Worm (Caenorhabditis elegans) whole organism, late embryonic: ENCODE results near the gene F59E12.1.

Experiments
- C38D4.7 ChIP-seq: fragments of 200-800 bp; sonication (Bioruptor generic); optimal IDR thresholded peaks from 2 replicates; lab custom pipeline; 2018; ENCODE audit warnings: mild to moderate bottlenecking, missing genetic modification characterization, moderate library complexity, missing compliant biosample characterization
- F13H6.1 ChIP-seq: sonication (generic microtip); optimal IDR thresholded peaks from 2 replicates; lab custom pipeline; 2016; ENCODE audit warnings: missing genetic modification characterization, missing compliant biosample characterization
- K02D7.2 ChIP-seq: sonication (generic microtip); optimal IDR thresholded peaks from 2 replicates; lab custom pipeline; 2017; ENCODE audit warnings: mild to moderate bottlenecking, missing genetic modification characterization, missing compliant biosample characterization
- K09A11.1 ChIP-seq: sonication (generic microtip); optimal IDR thresholded peaks from 2 replicates; lab custom pipeline; 2017; ENCODE audit warnings: antibody characterized with exemption, mild to moderate bottlenecking, missing genetic modification characterization, missing compliant biosample characterization; ENCODE audit not compliant: insufficient read depth
- T23F11.4 ChIP-seq: fragments of 200-800 bp; sonication (Bioruptor generic); optimal IDR thresholded peaks from 2 replicates; lab custom pipeline; 2018; ENCODE audit warnings: mild to moderate bottlenecking, missing genetic modification characterization, missing compliant biosample characterization
- Y22D7AL.16 ChIP-seq: sonication (generic microtip); optimal IDR thresholded peaks from 2 replicates; lab custom pipeline; 2016; ENCODE audit warnings: missing genetic modification characterization, missing compliant biosample characterization
- ahr-1 ChIP-seq: sonication (generic microtip); optimal IDR thresholded peaks from 2 replicates; lab custom pipeline; 2016; ENCODE audit warnings: missing genetic modification characterization, missing compliant biosample characterization
- ama-1 ChIP-seq: fragments of 150-350 bp; optimal IDR thresholded peaks from 2 replicates; lab custom pipeline; 2014
- ceh-14 ChIP-seq: sonication (generic microtip); optimal IDR thresholded peaks from 2 replicates; lab custom pipeline; 2016; ENCODE audit warnings: missing genotype, missing genetic modification characterization, missing compliant biosample characterization
- ceh-2 ChIP-seq: sonication (generic microtip); optimal IDR thresholded peaks from 2 replicates; lab custom pipeline; 2016; ENCODE audit warnings: missing genotype, missing genetic modification characterization, missing compliant biosample characterization
- ceh-22 ChIP-seq: sonication (generic microtip); optimal IDR thresholded peaks from 2 replicates; lab custom pipeline; 2017; ENCODE audit warnings: missing biosample characterization, missing genetic modification characterization
- ceh-24 ChIP-seq: sonication (generic microtip); optimal IDR thresholded peaks from 2 replicates; lab custom pipeline; 2016; ENCODE audit warnings: mild to moderate bottlenecking, missing genetic modification characterization, missing compliant biosample characterization
- ceh-30 ChIP-seq: fragments of 150-350 bp; optimal IDR thresholded peaks from 2 replicates; lab custom pipeline; 2014; ENCODE audit warnings: missing biosample characterization, missing genetic modification characterization
- ceh-45 ChIP-seq: fragments of 200-800 bp; sonication (Bioruptor generic); IDR thresholded peaks from 2 replicates; pipeline ENCODE4 v1.3.6; 2022; ENCODE audit warnings: missing genetic modification reagents, missing genetic modification characterization, missing compliant biosample characterization
- ceh-48 ChIP-seq: sonication (generic microtip); optimal IDR thresholded peaks from 2 replicates; lab custom pipeline; 2016; ENCODE audit warnings: missing genetic modification characterization, inconsistent platforms, missing compliant biosample characterization
- ceh-9 ChIP-seq: sonication (generic microtip); optimal IDR thresholded peaks from 2 replicates; lab custom pipeline; 2016; ENCODE audit warnings: mild to moderate bottlenecking, missing genetic modification characterization, inconsistent platforms, missing compliant biosample characterization
- che-1 ChIP-seq: sonication (generic microtip); optimal IDR thresholded peaks from 2 replicates; lab custom pipeline; 2016; ENCODE audit warnings: mild to moderate bottlenecking, missing genetic modification characterization, missing compliant biosample characterization
- dmd-4 ChIP-seq: sonication (generic microtip); optimal IDR thresholded peaks from 2 replicates; lab custom pipeline; 2016; ENCODE audit warnings: borderline replicate concordance, missing genetic modification characterization, missing compliant biosample characterization
- dve-1 ChIP-seq: sonication (generic microtip); optimal IDR thresholded peaks from 2 replicates; lab custom pipeline; 2017; ENCODE audit warnings: antibody characterized with exemption, mild to moderate bottlenecking, missing genetic modification characterization, missing compliant biosample characterization
- elt-2 ChIP-seq: sonication (generic microtip); optimal IDR thresholded peaks from 2 replicates; lab custom pipeline; 2016; ENCODE audit warnings: missing genetic modification reagents, missing genetic modification characterization, missing compliant biosample characterization
- elt-4 ChIP-seq: sonication (generic microtip); optimal IDR thresholded peaks from 2 replicates; lab custom pipeline; 2016; ENCODE audit warnings: missing genetic modification characterization, missing compliant biosample characterization
- eyg-1 ChIP-seq: sonication (generic microtip); optimal IDR thresholded peaks from 2 replicates; lab custom pipeline; 2016; ENCODE audit warnings: missing genotype, missing genetic modification characterization, missing compliant biosample characterization
- fax-1 ChIP-seq: sonication (generic microtip); optimal IDR thresholded peaks from 2 replicates; lab custom pipeline; 2016; ENCODE audit warnings: missing genotype, missing genetic modification characterization, missing compliant biosample characterization
- fkh-10 ChIP-seq: fragments of 150-350 bp; optimal IDR thresholded peaks from 2 replicates; lab custom pipeline; 2014; ENCODE audit warnings: missing biosample characterization, missing genetic modification reagents, missing genetic modification characterization
- fkh-6 ChIP-seq: sonication (generic microtip); optimal IDR thresholded peaks from 2 replicates; lab custom pipeline; 2016; ENCODE audit warnings: missing genetic modification characterization, missing compliant biosample characterization
- hlh-15 ChIP-seq: sonication (generic microtip); optimal IDR thresholded peaks from 2 replicates; lab custom pipeline; 2016; ENCODE audit warnings: missing genetic modification characterization, missing compliant biosample characterization
- hlh-30 ChIP-seq: sonication (generic microtip); optimal IDR thresholded peaks from 2 replicates; lab custom pipeline; 2017; ENCODE audit warnings: antibody characterized with exemption, missing genetic modification characterization, missing compliant biosample characterization; ENCODE audit not compliant: insufficient read depth
- hlh-6 ChIP-seq: sonication (generic microtip); optimal IDR thresholded peaks from 2 replicates; lab custom pipeline; 2016; ENCODE audit warnings: missing genotype, missing genetic modification characterization, missing compliant biosample characterization
- lim-6 ChIP-seq: sonication (generic microtip); optimal IDR thresholded peaks from 2 replicates; lab custom pipeline; 2016; ENCODE audit warnings: missing genetic modification characterization, missing compliant biosample characterization
- lin-11 ChIP-seq: fragments of 200-800 bp; sonication (Bioruptor generic); optimal IDR thresholded peaks from 2 replicates; lab custom pipeline; 2018; ENCODE audit warnings: mild to moderate bottlenecking, missing genetic modification characterization, missing compliant biosample characterization
- madf-2 ChIP-seq: sonication (generic microtip); optimal IDR thresholded peaks from 2 replicates; lab custom pipeline; 2017; ENCODE audit warnings: missing genetic modification characterization, missing compliant biosample characterization
- nhr-232 ChIP-seq: sonication (generic microtip); optimal IDR thresholded peaks from 2 replicates; lab custom pipeline; 2016; ENCODE audit warnings: missing genetic modification characterization, missing compliant biosample characterization
- npax-4 ChIP-seq: sonication (generic microtip); optimal IDR thresholded peaks from 2 replicates; lab custom pipeline; 2016; ENCODE audit warnings: missing genetic modification characterization, missing compliant biosample characterization
- odd-2 ChIP-seq: sonication (generic microtip); optimal IDR thresholded peaks from 2 replicates; lab custom pipeline; 2017; ENCODE audit warnings: antibody characterized with exemption, mild to moderate bottlenecking, missing genetic modification characterization, missing compliant biosample characterization
- pax-1 ChIP-seq: fragments of 150-350 bp; optimal IDR thresholded peaks from 2 replicates; lab custom pipeline; 2014; ENCODE audit warnings: missing biosample characterization, missing genetic modification characterization
- pha-2 ChIP-seq: sonication (generic microtip); optimal IDR thresholded peaks from 2 replicates; lab custom pipeline; 2017; ENCODE audit warnings: mild to moderate bottlenecking, missing genetic modification characterization, missing compliant biosample characterization
- pha-4 ChIP-seq: fragments of 150-350 bp; optimal IDR thresholded peaks from 2 replicates; lab custom pipeline; 2018; ENCODE audit warnings: missing biosample characterization, missing genetic modification reagents, missing genetic modification characterization
- pqm-1 ChIP-seq: sonication (generic microtip); optimal IDR thresholded peaks from 2 replicates; lab custom pipeline; 2016; ENCODE audit warnings: missing genetic modification characterization, missing compliant biosample characterization
- ref-2 ChIP-seq: sonication (generic microtip); optimal IDR thresholded peaks from 2 replicates; lab custom pipeline; 2016; ENCODE audit warnings: missing genetic modification characterization, missing compliant biosample characterization
- sox-2 ChIP-seq: fragments of 200-800 bp; sonication (Bioruptor generic); IDR thresholded peaks from 2 replicates; pipeline ENCODE4 v1.3.6; 2022; ENCODE audit warnings: missing genetic modification reagents, missing genetic modification characterization, missing compliant biosample characterization
- sox-4 ChIP-seq: sonication (generic microtip); optimal IDR thresholded peaks from 2 replicates; lab custom pipeline; 2017; ENCODE audit warnings: mild to moderate bottlenecking, missing genetic modification characterization, inconsistent platforms, missing compliant biosample characterization
- tbx-2 ChIP-seq: sonication (generic microtip); optimal IDR thresholded peaks from 2 replicates; lab custom pipeline; 2016; ENCODE audit warnings: missing genetic modification characterization, missing compliant biosample characterization
- tbx-7 ChIP-seq: sonication (generic microtip); optimal IDR thresholded peaks from 2 replicates; lab custom pipeline; 2016; ENCODE audit warnings: missing genotype, missing genetic modification characterization, missing compliant biosample characterization
- unc-42 ChIP-seq: sonication (generic microtip); optimal IDR thresholded peaks from 2 replicates; lab custom pipeline; 2016; ENCODE audit warnings: missing genotype, missing genetic modification characterization, missing compliant biosample characterization
- unc-55 ChIP-seq: sonication (generic microtip); optimal IDR thresholded peaks from 2 replicates; lab custom pipeline; 2017; ENCODE audit warnings: missing biosample characterization, missing genetic modification reagents, missing genetic modification characterization
- unc-86 ChIP-seq: sonication (generic microtip); optimal IDR thresholded peaks from 2 replicates; lab custom pipeline; 2016; ENCODE audit warnings: missing genetic modification characterization, missing compliant biosample characterization
- zip-5 ChIP-seq: sonication (generic microtip); optimal IDR thresholded peaks from 2 replicates; lab custom pipeline; 2016; ENCODE audit warnings: missing genetic modification characterization, missing compliant biosample characterization
- ztf-16 ChIP-seq: sonication (generic microtip); optimal IDR thresholded peaks from 2 replicates; lab custom pipeline; 2017; ENCODE audit warnings: missing genetic modification characterization, missing compliant biosample characterization

F59E12.1 gene

ce11 chrII:5680703-5681102 lies 26.4 kb downstream of the F59E12.1 start, which contains the start of gene flp-27:
flp-27 (plus strand) TSS chrII:5681003.
- TF ChIP-seq eyg-1 (tag; lab: Kevin White, UChicago) (no peak), sox-2 (GFP tag; lab: Robert Waterston, UW) (no peak), elt-4 (tag; lab: Kevin White, UChicago) (no peak), ztf-16 (tag; lab: Kevin White, UChicago) (no peak), fax-1 (no peak), pax-1 (tag; lab: Kevin White, UChicago) (no peak), ceh-45 (GFP tag; lab: Robert Waterston, UW) (no peak), dve-1 (tag; lab: Kevin White, UChicago) (no peak), odd-2 (no peak), tbx-7 (tag; lab: Kevin White, UChicago) (no peak), nhr-232 (tag; lab: Kevin White, UChicago) (no peak), ceh-30 (no peak), K02D7.2 (tag; lab: Kevin White, UChicago) (no peak), ama-1 (no peak), hlh-6 (no peak), ceh-9 (tag; lab: Kevin White, UChicago) (no peak), npax-4 (tag; lab: Kevin White, UChicago) (no peak), Y22D7AL.16 (tag; lab: Kevin White, UChicago) (no peak)

ce11 chrII:5688959-5689358 lies 34.6 kb downstream of the F59E12.1 start, which contains the start of gene C25H3.11:
C25H3.11 (minus strand) TSS chrII:5689040.
- TF ChIP-seq ama-1 (peak; percentile 5), ceh-14 (tag; lab: Kevin White, UChicago) (no peak), ceh-48 (no peak), fkh-10 (no peak), unc-55 (GFP tag; lab: Kevin White, UChicago) (no peak), ztf-16 (tag; lab: Kevin White, UChicago) (no peak), unc-42 (tag; lab: Kevin White, UChicago) (no peak), ceh-2 (tag; lab: Kevin White, UChicago) (peak; percentile 35), fkh-6 (tag; lab: Kevin White, UChicago) (no peak), dve-1 (tag; lab: Kevin White, UChicago) (no peak), elt-4 (tag; lab: Kevin White, UChicago) (no peak), K09A11.1 (tag; lab: Kevin White, UChicago) (no peak), ceh-22 (no peak), C38D4.7 (GFP tag; lab: Kevin White, UChicago) (no peak), lim-6 (no peak), che-1 (tag; lab: Kevin White, UChicago) (no peak), F13H6.1 (tag; lab: Kevin White, UChicago) (no peak), hlh-15 (no peak), K02D7.2 (tag; lab: Kevin White, UChicago) (no peak), hlh-30 (tag; lab: Kevin White, UChicago) (peak; percentile 55), ceh-24 (no peak), unc-86 (tag; lab: Kevin White, UChicago) (no peak), ahr-1 (tag; lab: Kevin White, UChicago) (no peak)

ce11 chrII:5691216-5691771 lies 37.0 kb downstream of the F59E12.1 start, which contains the start of the genes ndub-5 and eif-2D:
ndub-5 (minus strand) TSS chrII:5691353.
eif-2D (plus strand) TSS chrII:5691721.
- no peak for TF ChIP-seq pha-2
- TF ChIP-seq ztf-16 (tag; lab: Kevin White, UChicago), result no peak
- no peak for TF ChIP-seq Y22D7AL.16 (tag; lab: Kevin White, UChicago)
- no peak for TF ChIP-seq che-1 (tag; lab: Kevin White, UChicago)
- no peak for TF ChIP-seq T23F11.4 (GFP tag; lab: Kevin White, UChicago)
- TF ChIP-seq pha-4 (tag; lab: Kevin White, UChicago), result no peak
- peak; percentile 83 for TF ChIP-seq elt-2 (tag; lab: Kevin White, UChicago)
- no peak for TF ChIP-seq nhr-232 (tag; lab: Kevin White, UChicago)
- TF ChIP-seq ceh-2 (tag; lab: Kevin White, UChicago), result no peak
- TF ChIP-seq K02D7.2 (tag; lab: Kevin White, UChicago), result no peak
- no peak for TF ChIP-seq pqm-1 (tag; lab: Kevin White, UChicago)
- TF ChIP-seq sox-4 (tag; lab: Kevin White, UChicago), result no peak
- TF ChIP-seq ceh-22, result no peak
- peak; percentile 26 for TF ChIP-seq tbx-2 (tag; lab: Kevin White, UChicago)
- no peak for TF ChIP-seq dmd-4
- no peak for TF ChIP-seq K09A11.1 (tag; lab: Kevin White, UChicago)
- TF ChIP-seq ref-2 (tag; lab: Kevin White, UChicago), result no peak
- TF ChIP-seq ceh-24, result no peak
- no peak for TF ChIP-seq tbx-7 (tag; lab: Kevin White, UChicago)
- no peak for TF ChIP-seq lin-11
- TF ChIP-seq lim-6, result no peak
- no peak for TF ChIP-seq zip-5 (tag; lab: Kevin White, UChicago)
- TF ChIP-seq madf-2 (tag; lab: Kevin White, UChicago), result no peak
- no peak for TF ChIP-seq ceh-48
- TF ChIP-seq ceh-14 (tag; lab: Kevin White, UChicago), result peak; percentile 28
- TF ChIP-seq F13H6.1 (tag; lab: Kevin White, UChicago), result no peak
- TF ChIP-seq unc-42 (tag; lab: Kevin White, UChicago), result no peak
